ENCODE assay signal across 3 fruit fly cellular contexts in genomic region chr3R:15402654-15403053, dm6.
A peak's percentile ranks its signal among the peaks of the same experiment; 100 is the strongest.
TF ChIP-seq lines count a peak whose summit lies in the region.

No protein-coding gene starts in this region.

- no peak for TF ChIP-seq CTCF in whole organism, embryonic (GFP tag; optimal IDR thresholded peaks at IDR 0.05; lab: Kevin White, UChicago)

TF ChIP-seq in whole organism, adult, 20 proteins besides CTCF, POLR2A, EP300 and RAD21:
- peak; percentile 14 for TF ChIP-seq CG11617 (GFP tag; optimal IDR thresholded peaks at IDR 0.05; lab: Kevin White, UChicago)
- TF ChIP-seq CG14711 (tag; optimal IDR thresholded peaks at IDR 0.05; lab: Kevin White, UChicago), result peak; percentile 41
- no peak for TF ChIP-seq Hr96 (GFP tag; optimal IDR thresholded peaks at IDR 0.05; lab: Kevin White, UChicago)
- TF ChIP-seq CG1620 (GFP tag; optimal IDR thresholded peaks at IDR 0.05; lab: Kevin White, UChicago), result no peak
- peak; percentile 26 for TF ChIP-seq CG5204 (GFP tag; optimal IDR thresholded peaks at IDR 0.05; lab: Kevin White, UChicago)
- TF ChIP-seq cnc (optimal IDR thresholded peaks at IDR 0.05; lab: Kevin White, UChicago), result no peak
- TF ChIP-seq ovo (GFP tag; optimal IDR thresholded peaks at IDR 0.05; lab: Kevin White, UChicago), result peak; percentile 2
- TF ChIP-seq Crg-1 (GFP tag; optimal IDR thresholded peaks at IDR 0.05; lab: Kevin White, UChicago), result no peak
- peak; percentile 51 for TF ChIP-seq pad (GFP tag; optimal IDR thresholded peaks at IDR 0.05; lab: Kevin White, UChicago)
- TF ChIP-seq CG7101 (tag; optimal IDR thresholded peaks at IDR 0.05; lab: Kevin White, UChicago), result peak; percentile 53
- peak; percentile 85 for TF ChIP-seq CG7045 (GFP tag; optimal IDR thresholded peaks at IDR 0.05; lab: Kevin White, UChicago)
- TF ChIP-seq toe (GFP tag; optimal IDR thresholded peaks at IDR 0.05; lab: Kevin White, UChicago), result peak; percentile 65
- no peak for TF ChIP-seq bab1 (GFP tag; optimal IDR thresholded peaks at IDR 0.05; lab: Kevin White, UChicago)
- TF ChIP-seq Clk (GFP tag; optimal IDR thresholded peaks at IDR 0.05; lab: Kevin White, UChicago), result peak; percentile 46
- peak; percentile 82 for TF ChIP-seq cic (GFP tag; optimal IDR thresholded peaks at IDR 0.05; lab: Kevin White, UChicago)
- TF ChIP-seq Mnt (GFP tag; optimal IDR thresholded peaks at IDR 0.05; lab: Kevin White, UChicago), result peak; percentile 1
- TF ChIP-seq tj (GFP tag; optimal IDR thresholded peaks at IDR 0.05; lab: Kevin White, UChicago), result no peak
- peak; percentile 84 for TF ChIP-seq CG12768 (GFP tag; optimal IDR thresholded peaks at IDR 0.05; lab: Kevin White, UChicago)
- TF ChIP-seq CG33017 (tag; optimal IDR thresholded peaks at IDR 0.05; lab: Kevin White, UChicago), result peak; percentile 38
- peak; percentile 83 for TF ChIP-seq kay (GFP tag; lab: Kevin White, UChicago; ENCODE audit: borderline replicate concordance)

TF ChIP-seq in whole organism, embryonic, 481 proteins besides CTCF, POLR2A, EP300 and RAD21:
- TF ChIP-seq MTF-1 (GFP tag; optimal IDR thresholded peaks at IDR 0.05; lab: Kevin White, UChicago; ENCODE audit: borderline replicate concordance) (peak; percentile 3), scrt (GFP tag; optimal IDR thresholded peaks at IDR 0.05; lab: Kevin White, UChicago) (peak; percentile 7), BtbVII (GFP tag; optimal IDR thresholded peaks at IDR 0.05; lab: Kevin White, UChicago) (peak; percentile 61), lab (GFP tag; optimal IDR thresholded peaks at IDR 0.05; lab: Kevin White, UChicago) (peak; percentile 67), CG10543 (GFP tag; optimal IDR thresholded peaks at IDR 0.05; lab: Kevin White, UChicago) (peak; percentile 53), bcd (GFP tag; optimal IDR thresholded peaks at IDR 0.05; lab: Kevin White, UChicago) (no peak), CG16779 (GFP tag; IDR thresholded peaks at IDR 0.05; lab: Robert Waterston, UW) (no peak), CG12071 (GFP tag; optimal IDR thresholded peaks at IDR 0.05; lab: Kevin White, UChicago) (peak; percentile 26), CG18599 (GFP tag; optimal IDR thresholded peaks at IDR 0.05; lab: Kevin White, UChicago) (peak; percentile 42), dmrt99B (tag; optimal IDR thresholded peaks at IDR 0.05; lab: Kevin White, UChicago) (no peak), Meics (GFP tag; optimal IDR thresholded peaks at IDR 0.05; lab: Kevin White, UChicago) (peak; percentile 24), Rfx (GFP tag; IDR thresholded peaks at IDR 0.05; lab: Robert Waterston, UW) (no peak), CG1233 (GFP tag; optimal IDR thresholded peaks at IDR 0.05; lab: Kevin White, UChicago) (no peak), CG34224 (GFP tag; IDR thresholded peaks at IDR 0.05; lab: Robert Waterston, UW; ENCODE audit: partially characterized antibody) (no peak), CG7372 (GFP tag; IDR thresholded peaks at IDR 0.05; lab: Robert Waterston, UW) (0 out of 2 replicates have a peak, but pooled peaks have one; percentile 37), lbe (GFP tag; optimal IDR thresholded peaks at IDR 0.05; lab: Kevin White, UChicago) (no peak), CG15514 (GFP tag; optimal IDR thresholded peaks at IDR 0.05; lab: Kevin White, UChicago) (peak; percentile 27), CG10147 (GFP tag; optimal IDR thresholded peaks at IDR 0.05; lab: Kevin White, UChicago) (peak; percentile 16), exex (tag; optimal IDR thresholded peaks at IDR 0.05; lab: Kevin White, UChicago) (peak; percentile 5), E2f1 (GFP tag; IDR thresholded peaks at IDR 0.05; lab: Robert Waterston, UW) (no peak), CG6813 (GFP tag; optimal IDR thresholded peaks at IDR 0.05; lab: Kevin White, UChicago) (peak; percentile 47), CG6791 (GFP tag; IDR thresholded peaks at IDR 0.05; lab: Robert Waterston, UW; ENCODE audit: partially characterized antibody) (no peak), Ada2b (GFP tag; IDR thresholded peaks at IDR 0.05; lab: Robert Waterston, UW) (0 out of 2 replicates have a peak, but pooled peaks have one; percentile 28), fd96Cb (tag; optimal IDR thresholded peaks at IDR 0.05; lab: Kevin White, UChicago) (no peak), CG1603 (tag; optimal IDR thresholded peaks at IDR 0.05; lab: Kevin White, UChicago) (no peak), caup (GFP tag; optimal IDR thresholded peaks at IDR 0.05; lab: Kevin White, UChicago; ENCODE audit: severe bottlenecking) (peak; percentile 20), HHEX (GFP tag; optimal IDR thresholded peaks at IDR 0.05; lab: Kevin White, UChicago) (peak; percentile 22), CG5180 (GFP tag; optimal IDR thresholded peaks at IDR 0.05; lab: Kevin White, UChicago) (peak; percentile 22), CG17912 (GFP tag; optimal IDR thresholded peaks at IDR 0.05; lab: Kevin White, UChicago) (no peak), CG13296 (GFP tag; optimal IDR thresholded peaks at IDR 0.05; lab: Kevin White, UChicago) (peak; percentile 76), Atf3 (GFP tag; optimal IDR thresholded peaks at IDR 0.05; lab: Kevin White, UChicago) (no peak), CG15269 (tag; optimal IDR thresholded peaks at IDR 0.05; lab: Kevin White, UChicago) (no peak), yki (optimal IDR thresholded peaks at IDR 0.05; lab: Kevin White, UChicago) (no peak), bowl (GFP tag; IDR thresholded peaks at IDR 0.05; lab: Robert Waterston, UW) (no peak), chn (GFP tag; optimal IDR thresholded peaks at IDR 0.05; lab: Kevin White, UChicago) (no peak), Optix (GFP tag; IDR thresholded peaks at IDR 0.05; lab: Robert Waterston, UW) (no peak), CG6765 (GFP tag; optimal IDR thresholded peaks at IDR 0.05; lab: Kevin White, UChicago) (peak; percentile 39)

TF ChIP-seq in whole organism, prepupa, 60 proteins besides CTCF, POLR2A, EP300 and RAD21:
- TF ChIP-seq vri (GFP tag; optimal IDR thresholded peaks at IDR 0.05; lab: Kevin White, UChicago), result peak; percentile 21
- no peak for TF ChIP-seq Gug (GFP tag; IDR thresholded peaks at IDR 0.05; lab: Robert Waterston, UW)
- no peak for TF ChIP-seq CG6808 (GFP tag; optimal IDR thresholded peaks at IDR 0.05; lab: Kevin White, UChicago)
- TF ChIP-seq fkh (GFP tag; optimal IDR thresholded peaks at IDR 0.05; lab: Kevin White, UChicago), result peak; percentile 69
